Worm (Caenorhabditis elegans) whole organism, young adult: Measurements from ENCODE around the gene B0310.1.

Experiments
- F22D6.2 ChIP-seq: sonication (generic microtip); optimal IDR thresholded peaks from 2 replicates; lab custom pipeline; 2016; ENCODE audit warnings: mild to moderate bottlenecking, missing genetic modification characterization, missing compliant biosample characterization
- F49E8.2 ChIP-seq: sonication (generic microtip); optimal IDR thresholded peaks from 3 replicates; lab custom pipeline; 2017; ENCODE audit warnings: missing genetic modification characterization, mild to moderate bottlenecking, missing compliant biosample characterization, antibody characterized with exemption, moderate library complexity; ENCODE audit not compliant: insufficient read depth
- F52B5.7 ChIP-seq: sonication (generic microtip); optimal IDR thresholded peaks from 2 replicates; lab custom pipeline; 2016; ENCODE audit warnings: mild to moderate bottlenecking, missing genetic modification characterization, missing compliant biosample characterization
- F57A8.1 ChIP-seq: fragments of 200-800 bp; sonication (Bioruptor generic); optimal IDR thresholded peaks from 2 replicates; lab custom pipeline; 2018; ENCODE audit warnings: mild to moderate bottlenecking, missing genetic modification characterization, moderate library complexity, missing compliant biosample characterization
- K11D2.4 ChIP-seq: fragments of 200-800 bp; sonication (Bioruptor generic); IDR thresholded peaks from 2 replicates; pipeline ENCODE4 v1.3.6; 2022; ENCODE audit warnings: missing genetic modification reagents, missing genetic modification characterization, missing compliant biosample characterization
- ZK185.1 ChIP-seq: sonication (generic microtip); optimal IDR thresholded peaks from 2 replicates; lab custom pipeline; 2016; ENCODE audit warnings: mild to moderate bottlenecking, missing genetic modification characterization, missing compliant biosample characterization; ENCODE audit not compliant: poor library complexity, severe bottlenecking
- ama-1 ChIP-seq, 3 experiments: fragments of 150-350 bp in 1 of 3; sonication (generic microtip) in 2 of 3; optimal IDR thresholded peaks; 2 replicates each; lab custom pipeline; 2014 to 2018; ENCODE audit warnings: missing biosample characterization in 2 of 3, missing genetic modification characterization in 2 of 3, missing genetic modification reagents in 2 of 3
- aptf-3 ChIP-seq: fragments of 200-800 bp; sonication (Bioruptor generic); IDR thresholded peaks from 2 replicates; pipeline ENCODE4 v1.3.6; 2022; ENCODE audit warnings: missing genetic modification characterization, missing compliant biosample characterization
- attf-3 ChIP-seq: fragments of 200-800 bp; sonication (Bioruptor generic); conservative IDR thresholded peaks from 2 replicates; pipeline ENCODE4 v1.3.6; 2022; ENCODE audit warnings: missing genetic modification reagents, missing genetic modification characterization, missing compliant biosample characterization
- attf-5 ChIP-seq: fragments of 200-800 bp; sonication (Bioruptor generic); optimal IDR thresholded peaks from 2 replicates; lab custom pipeline; 2018; ENCODE audit warnings: mild to moderate bottlenecking, missing genetic modification characterization, missing compliant biosample characterization
- attf-6 ChIP-seq: fragments of 200-800 bp; sonication (Bioruptor generic); IDR thresholded peaks from 2 replicates; pipeline ENCODE4 v1.3.6; 2022; ENCODE audit warnings: missing genetic modification reagents, missing genetic modification characterization, missing compliant biosample characterization
- ccch-3 ChIP-seq: fragments of 200-800 bp; sonication (Bioruptor generic); optimal IDR thresholded peaks from 2 replicates; lab custom pipeline; 2018; ENCODE audit warnings: mild to moderate bottlenecking, missing genetic modification characterization, missing compliant biosample characterization
- cebp-1 ChIP-seq, 2 experiments: fragments of 200-800 bp in 1 of 2; sonication (Bioruptor generic) in 1 of 2; sonication (generic microtip) in 1 of 2; IDR thresholded peaks in 1 of 2; optimal IDR thresholded peaks in 1 of 2; 2 replicates each; pipeline versions ENCODE4 v1.3.6 to Lab custom; 2017 to 2022; ENCODE audit warnings: missing compliant biosample characterization in 2 of 2, missing genetic modification characterization in 2 of 2, mild to moderate bottlenecking in 1 of 2, missing genetic modification reagents in 1 of 2, moderate library complexity in 1 of 2
- ceh-27 ChIP-seq: fragments of 200-800 bp; sonication (Bioruptor generic); optimal IDR thresholded peaks from 2 replicates; lab custom pipeline; 2018; ENCODE audit warnings: mild to moderate bottlenecking, missing genetic modification characterization, moderate library complexity, missing compliant biosample characterization
- ceh-91 ChIP-seq: fragments of 200-800 bp; sonication (Bioruptor generic); IDR thresholded peaks from 2 replicates; pipeline ENCODE4 v1.3.6; 2022; ENCODE audit warnings: missing genetic modification reagents, missing genetic modification characterization, missing compliant biosample characterization
- dpl-1 ChIP-seq: fragments of 150-350 bp; optimal IDR thresholded peaks from 2 replicates; lab custom pipeline; 2014; ENCODE audit warnings: missing biosample characterization, missing genetic modification reagents, missing genetic modification characterization
- egl-18 ChIP-seq: fragments of 200-800 bp; sonication (Bioruptor generic); IDR thresholded peaks from 2 replicates; pipeline ENCODE4 v1.3.6; 2022; ENCODE audit warnings: missing genetic modification reagents, missing genetic modification characterization, missing compliant biosample characterization
- hlh-12 ChIP-seq: sonication (generic microtip); optimal IDR thresholded peaks from 2 replicates; lab custom pipeline; 2016; ENCODE audit warnings: missing genetic modification characterization, missing compliant biosample characterization
- hlh-26 ChIP-seq: fragments of 200-800 bp; sonication (Bioruptor generic); conservative IDR thresholded peaks from 2 replicates; pipeline ENCODE4 v1.3.6; 2022; ENCODE audit warnings: missing genetic modification reagents, missing genetic modification characterization, missing compliant biosample characterization
- hrde-1 ChIP-seq: sonication (generic microtip); optimal IDR thresholded peaks from 2 replicates; lab custom pipeline; 2016; ENCODE audit warnings: missing genetic modification characterization, mild to moderate bottlenecking, missing compliant biosample characterization, moderate library complexity, missing genotype, missing genetic modification reagents, borderline replicate concordance
- hsf-1 ChIP-seq: fragments of 200-800 bp; sonication (Bioruptor generic); IDR thresholded peaks from 2 replicates; pipeline ENCODE4 v1.3.6; 2022; ENCODE audit warnings: missing genetic modification reagents, missing genetic modification characterization, missing compliant biosample characterization
- let-607 ChIP-seq, 2 experiments: fragments of 200-800 bp in 1 of 2; sonication (Bioruptor generic) in 1 of 2; sonication (generic microtip) in 1 of 2; optimal IDR thresholded peaks; 2 replicates each; lab custom pipeline; 2016 to 2018; ENCODE audit warnings: mild to moderate bottlenecking in 2 of 2, missing compliant biosample characterization in 2 of 2, missing genetic modification characterization in 2 of 2, moderate library complexity in 2 of 2, missing genotype in 1 of 2
- mes-4 ChIP-seq: sonication (generic microtip); optimal IDR thresholded peaks from 2 replicates; lab custom pipeline; 2016; ENCODE audit warnings: missing genotype, missing genetic modification characterization, missing compliant biosample characterization
- nfya-2 ChIP-seq: fragments of 200-800 bp; sonication (Bioruptor generic); IDR thresholded peaks from 2 replicates; pipeline ENCODE4 v1.3.6; 2022; ENCODE audit warnings: missing genetic modification reagents, missing genetic modification characterization, missing compliant biosample characterization
- nfyb-1 ChIP-seq: fragments of 200-800 bp; sonication (Bioruptor generic); IDR thresholded peaks from 2 replicates; pipeline ENCODE4 v1.3.6; 2022; ENCODE audit warnings: missing genetic modification reagents, missing genetic modification characterization, missing compliant biosample characterization
- nhr-80 ChIP-seq: sonication (generic microtip); optimal IDR thresholded peaks from 2 replicates; lab custom pipeline; 2016; ENCODE audit warnings: missing genetic modification characterization, missing compliant biosample characterization
- rcor-1 ChIP-seq: fragments of 200-800 bp; sonication (Bioruptor generic); IDR thresholded peaks from 2 replicates; pipeline ENCODE4 v1.3.6; 2022; ENCODE audit warnings: missing genetic modification reagents, missing genetic modification characterization, missing compliant biosample characterization
- repo-1 ChIP-seq: sonication (generic microtip); optimal IDR thresholded peaks from 2 replicates; lab custom pipeline; 2017; ENCODE audit warnings: mild to moderate bottlenecking, missing genetic modification characterization, missing compliant biosample characterization
- snpc-1.3 ChIP-seq: sonication (generic microtip); optimal IDR thresholded peaks from 2 replicates; lab custom pipeline; 2017; ENCODE audit warnings: missing genetic modification characterization, mild to moderate bottlenecking, missing compliant biosample characterization, antibody characterized with exemption, moderate library complexity, missing genotype, missing genetic modification reagents; ENCODE audit not compliant: insufficient read depth
- sptf-2 ChIP-seq: fragments of 200-800 bp; sonication (Bioruptor generic); optimal IDR thresholded peaks from 2 replicates; lab custom pipeline; 2018; ENCODE audit warnings: mild to moderate bottlenecking, missing genetic modification characterization, missing compliant biosample characterization
- tbx-9 ChIP-seq: sonication (generic microtip); optimal IDR thresholded peaks from 2 replicates; lab custom pipeline; 2016; ENCODE audit warnings: borderline replicate concordance, missing genetic modification characterization, inconsistent platforms, missing compliant biosample characterization
- tlf-1 ChIP-seq: fragments of 200-800 bp; sonication (Bioruptor generic); optimal IDR thresholded peaks from 2 replicates; lab custom pipeline; 2018; ENCODE audit warnings: mild to moderate bottlenecking, missing genetic modification characterization, missing compliant biosample characterization
- xnd-1 ChIP-seq: sonication (generic microtip); optimal IDR thresholded peaks from 2 replicates; lab custom pipeline; 2016; ENCODE audit warnings: missing genotype, missing genetic modification reagents, missing genetic modification characterization, missing compliant biosample characterization
- zfh-2 ChIP-seq: fragments of 200-800 bp; sonication (Bioruptor generic); conservative IDR thresholded peaks from 2 replicates; pipeline ENCODE4 v1.3.6; 2022; ENCODE audit warnings: missing genetic modification reagents, missing genetic modification characterization, missing compliant biosample characterization
- ztf-26 ChIP-seq: sonication (generic microtip); optimal IDR thresholded peaks from 2 replicates; lab custom pipeline; 2017; ENCODE audit warnings: missing genetic modification characterization, missing compliant biosample characterization

B0310.1 gene

ce11 chrX:524498-524897 lies 31.5 kb downstream of the B0310.1 start:
- no peak for TF ChIP-seq F52B5.7 (tag; lab: Kevin White, UChicago)

ce11 chrX:527663-528062 lies 34.6 kb downstream of the B0310.1 start:
- TF ChIP-seq ceh-27 (GFP tag; lab: Kevin White, UChicago) (no peak), rcor-1 (GFP tag; lab: Robert Waterston, UW) (no peak), ama-1 (optimal IDR thresholded peaks at IDR 0.05; lab: Kevin White, UChicago) (no peak), ama-1 (GFP tag; optimal IDR thresholded peaks at IDR 0.05; lab: Kevin White, UChicago) (no peak)

ce11 chrX:528761-529160 lies 35.7 kb downstream of the B0310.1 start:
- TF ChIP-seq zfh-2 (GFP tag; lab: Robert Waterston, UW) (peak; percentile 61; the same call in 1 of the 2 replicates), nfyb-1 (no peak), cebp-1 (GFP tag; IDR thresholded peaks at IDR 0.05; lab: Robert Waterston, UW) (no peak), cebp-1 (tag; optimal IDR thresholded peaks at IDR 0.05; lab: Kevin White, UChicago) (no peak)

- TF ChIP-seq hrde-1 (tag; lab: Kevin White, UChicago): no peak
- no peak for TF ChIP-seq repo-1
- no peak for TF ChIP-seq nfya-2 (GFP tag; lab: Robert Waterston, UW)
- TF ChIP-seq tlf-1 (GFP tag; lab: Kevin White, UChicago): no peak
- no peak for TF ChIP-seq F57A8.1
- no peak for TF ChIP-seq snpc-1.3 (tag; lab: Kevin White, UChicago)
- TF ChIP-seq dpl-1 (GFP tag; lab: Kevin White, UChicago): no peak
- no peak for TF ChIP-seq hsf-1
- no peak for TF ChIP-seq attf-5 (GFP tag; lab: Kevin White, UChicago)
These were observed 36.4 kb downstream of the B0310.1 start for ce11 chrX:529386-529785.

- TF ChIP-seq F22D6.2 (tag; lab: Kevin White, UChicago) (no peak), attf-3 (GFP tag; lab: Robert Waterston, UW) (no peak), aptf-3 (GFP tag; lab: Robert Waterston, UW) (no peak), nhr-80 (tag; lab: Kevin White, UChicago) (peak; percentile 70)
These were observed 37.0 kb downstream of the B0310.1 start, which contains the start of gene ugt-46 for ce11 chrX:530011-530410. Gene ugt-46 (minus strand): TSS chrX:530289.

- TF ChIP-seq ztf-26 (tag; lab: Kevin White, UChicago) (no peak), mes-4 (tag; lab: Kevin White, UChicago) (no peak), attf-6 (GFP tag; lab: Robert Waterston, UW) (no peak), hlh-26 (GFP tag; lab: Robert Waterston, UW) (no peak), ccch-3 (GFP tag; lab: Kevin White, UChicago) (no peak), egl-18 (GFP tag; lab: Robert Waterston, UW) (no peak), let-607 (tag; optimal IDR thresholded peaks at IDR 0.05; lab: Kevin White, UChicago) (no peak), xnd-1 (tag; lab: Kevin White, UChicago) (no peak), tlf-1 (GFP tag; lab: Kevin White, UChicago) (no peak), hlh-12 (no peak), K11D2.4 (GFP tag; lab: Robert Waterston, UW) (no peak), sptf-2 (no peak), ceh-91 (no peak), tbx-9 (tag; lab: Kevin White, UChicago) (no peak), ZK185.1 (tag; lab: Kevin White, UChicago) (no peak), F49E8.2 (tag; lab: Kevin White, UChicago) (no peak)
These were observed 37.9 kb downstream of the B0310.1 start, which contains the start of gene B0310.6 for ce11 chrX:530909-531308. Gene B0310.6 (minus strand): TSS chrX:531009.
